Worm (Caenorhabditis elegans): ENCODE data around the gene attf-2.

- TF ChIP-seq unc-130 (GFP tag; optimal IDR thresholded peaks at IDR 0.05) (no peak), fos-1 (tag; optimal IDR thresholded peaks at IDR 0.05) (no peak), ceh-82 (tag; optimal IDR thresholded peaks at IDR 0.05) (no peak), nhr-48 (tag; optimal IDR thresholded peaks at IDR 0.05) (no peak), hif-1 (tag; optimal IDR thresholded peaks at IDR 0.05) (no peak), mdl-1 (tag; optimal IDR thresholded peaks at IDR 0.05) (no peak), ceh-28 (tag; optimal IDR thresholded peaks at IDR 0.05) (no peak), hlh-30 (tag; optimal IDR thresholded peaks at IDR 0.05; ENCODE audit: insufficient read depth) (no peak)
Observed at ce11 chrV:7159391-7159790, 36.5 kb downstream of the attf-2 start, which contains the start of gene str-204.

Data from whole organism, L4 larva.